Fruit fly (Drosophila melanogaster) whole organism, adult: ENCODE data around the gene Vinc.

Source experiments
- CG11617 ChIP-seq: fragments of 200-800 bp; sonication (Bioruptor generic); optimal IDR thresholded peaks from 2 replicates; lab custom pipeline; 2017; ENCODE audit warnings: mild to moderate bottlenecking, missing biosample characterization, missing genetic modification reagents, missing genetic modification characterization
- CG1620 ChIP-seq: fragments of 200-800 bp; sonication (Bioruptor generic); optimal IDR thresholded peaks from 2 replicates; lab custom pipeline; 2016; ENCODE audit warnings: missing biosample characterization, missing genetic modification characterization
- CG7045 ChIP-seq: fragments of 200-800 bp; sonication (Bioruptor generic); optimal IDR thresholded peaks from 2 replicates; lab custom pipeline; 2017; ENCODE audit warnings: missing biosample characterization, mild to moderate bottlenecking, missing genetic modification characterization
- Crg-1 ChIP-seq: fragments of 200-800 bp; sonication (Bioruptor generic); optimal IDR thresholded peaks from 2 replicates; lab custom pipeline; 2016; ENCODE audit warnings: missing biosample characterization, missing genetic modification characterization
- bab1 ChIP-seq: fragments of 200-800 bp; sonication (Bioruptor generic); optimal IDR thresholded peaks from 3 replicates; lab custom pipeline; 2019; ENCODE audit warnings: missing biosample characterization, mild to moderate bottlenecking, missing genetic modification characterization, moderate library complexity
- toe ChIP-seq: fragments of 200-800 bp; sonication (Bioruptor generic); optimal IDR thresholded peaks from 2 replicates; lab custom pipeline; 2016; ENCODE audit warnings: missing biosample characterization, missing genetic modification characterization

DNA sequence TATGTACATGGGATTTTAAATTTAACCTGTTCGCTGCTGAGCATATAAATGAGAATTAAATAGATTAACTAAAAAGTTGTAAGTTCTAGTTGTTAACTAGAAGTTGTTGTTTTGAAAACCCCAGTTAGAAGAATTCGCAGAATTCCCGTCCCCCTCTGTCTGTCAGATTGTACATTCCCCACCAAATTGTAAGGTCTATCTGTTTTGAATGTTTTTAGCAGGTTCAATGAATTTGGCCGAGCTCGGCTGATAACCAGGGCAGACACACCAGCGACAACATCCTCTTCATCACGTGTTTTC is 24.1 kb downstream of the Vinc start:
- TF ChIP-seq Crg-1, result no peak
- TF ChIP-seq CG11617 (GFP tag; lab: Kevin White, UChicago), result no peak
- TF ChIP-seq CG1620 (GFP tag; lab: Kevin White, UChicago), result no peak
- TF ChIP-seq bab1 (GFP tag; lab: Kevin White, UChicago), result no peak
- no peak for TF ChIP-seq CG7045
- no peak for TF ChIP-seq toe
